Fruit fly (Drosophila melanogaster): ENCODE measurements around the gene axed.

DNA sequence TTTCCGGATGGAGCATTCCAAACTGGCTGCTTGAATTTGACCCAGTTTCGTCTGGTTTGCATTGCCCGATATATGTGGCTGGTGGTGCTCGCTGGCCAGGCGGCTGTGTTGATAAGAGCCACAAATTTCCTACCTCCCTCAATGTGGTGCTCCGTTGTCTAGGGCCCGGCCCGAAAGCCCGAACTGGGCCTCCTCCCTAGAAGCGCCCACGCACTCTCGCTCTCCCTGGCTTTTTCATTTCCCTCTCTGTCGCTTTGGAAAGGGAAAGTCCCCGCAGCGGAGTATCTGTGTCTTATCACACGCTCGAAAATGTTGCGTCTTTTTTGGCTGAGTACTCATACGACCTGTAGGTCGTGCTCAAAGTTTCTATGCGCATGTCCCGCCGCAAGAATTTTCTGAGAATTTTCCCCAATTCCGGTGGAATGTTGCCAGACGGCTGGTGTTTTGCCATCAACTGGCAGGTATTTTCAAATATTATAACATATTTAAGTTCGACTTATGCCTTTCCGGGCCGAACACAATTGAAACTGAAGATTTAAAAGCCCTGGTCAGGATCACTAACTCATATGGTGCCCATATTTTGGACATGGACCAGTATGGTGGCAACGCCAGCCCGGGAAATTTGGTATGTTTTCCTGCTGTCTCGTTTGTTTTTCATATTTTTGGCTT is at the start of gene axed:
- TF ChIP-seq fru (optimal IDR thresholded peaks at IDR 0.05): no peak
- TF ChIP-seq CG6689 (GFP tag; IDR thresholded peaks at IDR 0.05): no peak

Measured in whole organism, embryonic.